Worm (Caenorhabditis elegans) whole organism, early embryonic: Measurements from ENCODE around the gene flor-1.

Source experiments
- B0310.2 ChIP-seq: sonication (generic microtip); optimal IDR thresholded peaks from 2 replicates; lab custom pipeline; 2016; ENCODE audit warnings: mild to moderate bottlenecking, missing genetic modification characterization, missing compliant biosample characterization
- F13C5.2 ChIP-seq: sonication (generic microtip); optimal IDR thresholded peaks from 2 replicates; lab custom pipeline; 2017; ENCODE audit warnings: mild to moderate bottlenecking, missing genetic modification characterization, inconsistent platforms, missing compliant biosample characterization
- aly-1 ChIP-seq: sonication (generic microtip); optimal IDR thresholded peaks from 2 replicates; lab custom pipeline; 2016; ENCODE audit warnings: missing genetic modification characterization, missing compliant biosample characterization
- ama-1 ChIP-seq: fragments of 150-350 bp; optimal IDR thresholded peaks from 2 replicates; lab custom pipeline; 2014
- ceh-13 ChIP-seq: fragments of 200-800 bp; sonication (Bioruptor generic); optimal IDR thresholded peaks from 2 replicates; lab custom pipeline; 2018; ENCODE audit warnings: mild to moderate bottlenecking, missing genetic modification characterization, missing compliant biosample characterization
- ceh-36 ChIP-seq: sonication (generic microtip); optimal IDR thresholded peaks from 2 replicates; lab custom pipeline; 2016; ENCODE audit warnings: missing genetic modification characterization, inconsistent platforms, missing compliant biosample characterization
- ets-7 ChIP-seq: sonication (generic microtip); optimal IDR thresholded peaks from 2 replicates; lab custom pipeline; 2016; ENCODE audit warnings: missing genotype, missing genetic modification characterization, missing compliant biosample characterization
- flt-1 ChIP-seq: fragments of 200-800 bp; sonication (Bioruptor generic); IDR thresholded peaks from 2 replicates; pipeline ENCODE4 v1.3.6; 2022; ENCODE audit warnings: missing genetic modification characterization, missing compliant biosample characterization
- hmbx-1 ChIP-seq: sonication (generic microtip); optimal IDR thresholded peaks from 2 replicates; lab custom pipeline; 2016; ENCODE audit warnings: mild to moderate bottlenecking, missing genetic modification characterization, missing compliant biosample characterization
- hmg-4 ChIP-seq: fragments of 200-800 bp; sonication (Bioruptor generic); optimal IDR thresholded peaks from 2 replicates; lab custom pipeline; 2018; ENCODE audit warnings: mild to moderate bottlenecking, missing genetic modification characterization, missing compliant biosample characterization
- hnd-1 ChIP-seq: sonication (generic microtip); optimal IDR thresholded peaks from 2 replicates; lab custom pipeline; 2016; ENCODE audit warnings: missing genetic modification characterization, missing compliant biosample characterization
- pes-1 ChIP-seq: fragments of 200-800 bp; sonication (Bioruptor generic); IDR thresholded peaks from 2 replicates; pipeline ENCODE4 v1.3.6; 2022; ENCODE audit warnings: missing genetic modification reagents, missing genetic modification characterization, missing compliant biosample characterization
- scrt-1 ChIP-seq: fragments of 200-800 bp; sonication (Bioruptor generic); IDR thresholded peaks from 2 replicates; pipeline ENCODE4 v1.3.6; 2022; ENCODE audit warnings: missing genetic modification characterization, missing compliant biosample characterization
- sea-1 ChIP-seq: fragments of 200-800 bp; sonication (Bioruptor generic); conservative IDR thresholded peaks from 2 replicates; pipeline ENCODE4 v1.3.6; 2022; ENCODE audit warnings: missing genetic modification characterization, missing compliant biosample characterization
- tbx-11 ChIP-seq: fragments of 200-800 bp; sonication (Bioruptor generic); IDR thresholded peaks from 2 replicates; pipeline ENCODE4 v1.3.6; 2022; ENCODE audit warnings: missing genetic modification characterization, missing compliant biosample characterization
- tbx-37 ChIP-seq: fragments of 200-800 bp; sonication (Bioruptor generic); conservative IDR thresholded peaks from 2 replicates; pipeline ENCODE4 v1.3.6; 2022; ENCODE audit warnings: missing genetic modification reagents, missing genetic modification characterization, missing compliant biosample characterization
- tra-4 ChIP-seq: sonication (generic microtip); optimal IDR thresholded peaks from 2 replicates; lab custom pipeline; 2017; ENCODE audit warnings: missing genetic modification characterization, missing compliant biosample characterization

Gene flor-1

DNA sequence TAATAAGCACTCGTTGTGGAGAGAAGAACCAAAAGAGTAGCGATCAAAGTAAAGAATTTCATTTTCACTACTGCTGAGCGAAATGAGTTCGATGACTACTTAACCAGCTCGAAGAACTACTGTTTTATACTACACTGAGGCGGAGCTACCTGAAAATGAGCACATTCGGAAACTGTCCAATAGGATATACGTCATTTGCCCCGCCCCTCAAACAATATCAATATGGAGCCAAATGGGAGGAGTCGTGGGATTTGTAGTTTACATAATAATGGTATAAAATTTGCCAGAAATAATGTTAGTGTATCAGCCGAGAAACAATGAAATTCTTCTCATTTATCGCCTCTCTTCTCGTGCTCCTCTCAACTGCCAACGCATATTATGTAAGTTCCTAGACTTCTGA lies 30.0 kb downstream of the flor-1 start, which contains the start of the genes C01G10.5 and C01G10.4:
TSS of gene C01G10.5 (minus strand) at position 101 of the 400 bp plus-strand sequence.
TSS of gene C01G10.4 (plus strand) at position 303 of the 400 bp plus-strand sequence.
- TF ChIP-seq tra-4 (tag; lab: Kevin White, UChicago), result no peak
- TF ChIP-seq tbx-11 (GFP tag; lab: Robert Waterston, UW), result no peak
- no peak for TF ChIP-seq tbx-37 (GFP tag; lab: Robert Waterston, UW)
- TF ChIP-seq scrt-1 (GFP tag; lab: Robert Waterston, UW), result no peak
- no peak for TF ChIP-seq hmg-4
- no peak for TF ChIP-seq pes-1 (GFP tag; lab: Robert Waterston, UW)
- no peak for TF ChIP-seq ama-1

DNA sequence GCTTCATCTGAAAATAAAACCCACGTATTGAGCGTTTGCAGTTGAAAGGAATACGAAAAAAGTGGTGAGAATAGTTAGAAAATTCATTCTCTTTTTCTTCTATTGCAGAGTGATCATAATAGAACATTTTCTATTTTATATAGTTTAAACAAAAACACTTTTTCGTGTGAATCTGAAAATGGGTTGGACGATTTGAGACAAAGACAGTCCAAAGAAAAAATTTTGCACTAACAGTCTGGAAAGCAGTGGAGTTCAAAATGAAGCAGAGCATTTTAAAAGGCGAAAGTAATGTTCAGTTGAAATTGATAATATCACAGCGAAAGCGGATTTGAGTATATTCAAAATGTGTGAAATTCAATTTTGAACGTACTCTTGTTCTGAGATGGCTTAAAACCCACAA lies 30.8 kb downstream of the flor-1 start, which contains the start of gene C01G10.18:
TSS of gene C01G10.18 (minus strand) at position 101 of the 400 bp plus-strand sequence.
- TF ChIP-seq B0310.2 (tag; lab: Kevin White, UChicago), result no peak
- no peak for TF ChIP-seq hmbx-1
- TF ChIP-seq F13C5.2 (tag; lab: Kevin White, UChicago), result no peak
- no peak for TF ChIP-seq tra-4 (tag; lab: Kevin White, UChicago)
- TF ChIP-seq sea-1 (GFP tag; lab: Robert Waterston, UW), result no peak
- no peak for TF ChIP-seq flt-1 (GFP tag; lab: Robert Waterston, UW)
- TF ChIP-seq ets-7 (tag; lab: Kevin White, UChicago), result no peak
- TF ChIP-seq hmg-4, result no peak
- TF ChIP-seq aly-1, result no peak
- no peak for TF ChIP-seq tbx-37 (GFP tag; lab: Robert Waterston, UW)
- TF ChIP-seq ceh-36 (tag; lab: Kevin White, UChicago), result no peak
- no peak for TF ChIP-seq scrt-1 (GFP tag; lab: Robert Waterston, UW)

DNA sequence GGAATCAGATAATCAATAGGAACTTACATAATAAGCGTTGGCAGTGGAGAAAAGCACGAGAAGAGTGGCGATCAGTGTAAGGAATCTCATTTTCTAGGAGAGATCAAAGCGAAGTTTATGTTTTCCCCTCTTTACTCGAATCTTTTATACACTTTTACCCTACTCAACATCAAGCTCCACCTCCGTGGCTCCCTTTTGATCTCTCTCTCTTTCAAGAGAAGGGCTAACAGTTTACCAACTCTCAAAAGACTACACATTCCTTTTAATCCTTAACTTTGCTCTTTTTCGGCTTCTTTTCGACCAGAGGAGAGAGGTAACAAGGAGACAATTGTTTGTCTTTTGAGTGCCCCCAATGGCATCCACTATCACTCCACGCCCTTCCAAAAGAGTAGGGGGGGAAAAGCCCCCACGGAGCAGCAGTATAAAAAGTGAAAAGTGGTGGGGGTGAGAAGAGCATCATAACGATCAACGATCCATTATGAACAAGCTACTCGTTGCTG lies 32.2 kb downstream of the flor-1 start, which contains the start of the genes C01G10.15 and C01G10.6:
TSS of gene C01G10.15 (minus strand) at position 101 of the 500 bp plus-strand sequence.
TSS of gene C01G10.6 (plus strand) at position 450 of the 500 bp plus-strand sequence.
- TF ChIP-seq scrt-1 (GFP tag; lab: Robert Waterston, UW) (no peak), tbx-11 (GFP tag; lab: Robert Waterston, UW) (no peak), F13C5.2 (tag; lab: Kevin White, UChicago) (no peak), ceh-36 (tag; lab: Kevin White, UChicago) (no peak), tra-4 (tag; lab: Kevin White, UChicago) (no peak), flt-1 (GFP tag; lab: Robert Waterston, UW) (no peak), hmg-4 (no peak), tbx-37 (GFP tag; lab: Robert Waterston, UW) (no peak), aly-1 (no peak), sea-1 (GFP tag; lab: Robert Waterston, UW) (no peak), pes-1 (GFP tag; lab: Robert Waterston, UW) (no peak), ets-7 (tag; lab: Kevin White, UChicago) (no peak), hnd-1 (tag; lab: Kevin White, UChicago) (no peak), hmbx-1 (no peak), ama-1 (no peak), ceh-13 (no peak), B0310.2 (tag; lab: Kevin White, UChicago) (no peak)

DNA sequence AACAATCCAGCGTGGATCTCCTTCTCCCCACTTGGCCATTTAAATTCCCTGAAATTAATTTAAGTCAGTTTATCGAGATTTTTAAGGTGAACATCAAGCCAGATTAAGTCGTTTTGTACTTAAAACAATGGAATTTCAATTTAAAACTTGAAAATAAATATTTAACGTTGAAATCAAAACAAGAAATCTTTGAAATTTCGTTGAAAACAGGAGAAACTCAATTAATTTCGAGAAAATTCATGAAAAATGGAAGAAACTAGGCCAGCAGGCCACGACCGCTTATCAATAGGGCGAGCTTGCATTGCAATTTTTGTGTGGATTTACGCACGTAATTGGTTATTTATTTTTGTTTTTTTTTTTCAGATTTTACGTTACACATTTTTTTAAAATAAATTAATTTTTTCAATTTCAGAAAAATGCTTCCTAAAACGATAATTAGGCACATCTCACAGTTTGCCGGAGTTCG lies 34.0 kb downstream of the flor-1 start, which contains the start of the genes ahsa-1 and C01G10.7:
TSS of gene ahsa-1 (minus strand) at position 51 of the 466 bp plus-strand sequence.
TSS of gene C01G10.7 (plus strand) at position 413 of the 466 bp plus-strand sequence.
- no peak for TF ChIP-seq ceh-13
- no peak for TF ChIP-seq aly-1
- TF ChIP-seq scrt-1 (GFP tag; lab: Robert Waterston, UW), result no peak
- TF ChIP-seq ama-1, result no peak
- TF ChIP-seq tbx-11 (GFP tag; lab: Robert Waterston, UW), result no peak
- peak; percentile 16 for TF ChIP-seq ets-7 (tag; lab: Kevin White, UChicago)
- TF ChIP-seq pes-1 (GFP tag; lab: Robert Waterston, UW), result peak; percentile 78
- 0 out of 2 replicates have a peak, but pooled peaks have one; percentile 24 for TF ChIP-seq flt-1 (GFP tag; lab: Robert Waterston, UW)
- TF ChIP-seq ceh-36 (tag; lab: Kevin White, UChicago), result no peak
- no peak for TF ChIP-seq tra-4 (tag; lab: Kevin White, UChicago)
- peak; percentile 64 for TF ChIP-seq F13C5.2 (tag; lab: Kevin White, UChicago)
- TF ChIP-seq hnd-1 (tag; lab: Kevin White, UChicago), result peak; percentile 10
- TF ChIP-seq B0310.2 (tag; lab: Kevin White, UChicago), result no peak
- peak; percentile 6 for TF ChIP-seq hmbx-1
- peak; percentile 70 for TF ChIP-seq tbx-37 (GFP tag; lab: Robert Waterston, UW)
- no peak for TF ChIP-seq hmg-4
- TF ChIP-seq sea-1 (GFP tag; lab: Robert Waterston, UW), result no peak

DNA sequence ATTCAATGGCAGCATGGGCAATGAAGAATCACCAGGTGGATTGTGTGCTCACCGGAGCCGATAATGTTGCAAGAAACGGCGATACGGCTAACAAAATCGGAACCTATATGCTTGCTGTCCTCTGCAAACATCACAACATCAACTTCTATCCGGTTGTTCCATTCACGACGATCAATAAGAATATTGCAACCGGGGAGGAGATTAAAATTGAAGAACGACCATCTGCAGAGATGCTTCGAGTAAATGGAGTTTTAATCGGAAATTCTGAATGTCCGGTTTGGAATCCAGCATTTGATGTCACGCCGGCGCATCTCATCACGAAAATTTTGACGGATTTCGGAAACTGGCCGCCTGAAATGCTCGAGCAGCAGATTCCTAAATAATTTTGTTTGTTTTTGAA lies 35.8 kb downstream of the flor-1 start:
- TF ChIP-seq ceh-13 (no peak), hmg-4 (no peak), tbx-11 (GFP tag; lab: Robert Waterston, UW) (no peak), flt-1 (GFP tag; lab: Robert Waterston, UW) (no peak), F13C5.2 (tag; lab: Kevin White, UChicago) (no peak), ama-1 (no peak), pes-1 (GFP tag; lab: Robert Waterston, UW) (no peak), hmbx-1 (no peak), sea-1 (GFP tag; lab: Robert Waterston, UW) (peak; percentile 62; the same call in 1 of the 2 replicates)

DNA sequence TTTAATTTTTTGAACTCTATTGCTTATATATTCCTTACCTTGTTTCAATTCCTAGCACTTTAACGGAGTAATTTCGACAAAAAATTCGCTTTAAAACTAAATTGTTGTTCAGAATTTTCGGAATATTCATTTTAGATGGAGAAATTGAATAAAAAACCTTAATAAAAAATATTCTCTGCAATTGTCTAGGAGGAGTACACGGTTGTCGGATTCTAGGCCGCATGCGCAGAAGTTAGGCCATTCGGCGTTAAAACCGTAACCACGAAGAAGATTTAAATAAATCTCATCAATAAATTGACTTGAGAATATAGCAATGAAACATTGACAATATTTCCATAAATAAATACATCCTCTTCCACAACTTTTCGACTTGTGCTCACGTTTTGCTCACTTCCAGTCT lies 37.1 kb downstream of the flor-1 start, which contains the start of the genes C01G10.10 and C01G10.9:
TSS of gene C01G10.10 (minus strand) at position 151 of the 400 bp plus-strand sequence.
TSS of gene C01G10.9 (plus strand) at position 240 of the 400 bp plus-strand sequence.
- TF ChIP-seq tbx-37 (GFP tag; lab: Robert Waterston, UW), result peak; percentile 60
- TF ChIP-seq tra-4 (tag; lab: Kevin White, UChicago), result peak; percentile 4
- peak; percentile 31 for TF ChIP-seq F13C5.2 (tag; lab: Kevin White, UChicago)
- TF ChIP-seq B0310.2 (tag; lab: Kevin White, UChicago), result no peak

DNA sequence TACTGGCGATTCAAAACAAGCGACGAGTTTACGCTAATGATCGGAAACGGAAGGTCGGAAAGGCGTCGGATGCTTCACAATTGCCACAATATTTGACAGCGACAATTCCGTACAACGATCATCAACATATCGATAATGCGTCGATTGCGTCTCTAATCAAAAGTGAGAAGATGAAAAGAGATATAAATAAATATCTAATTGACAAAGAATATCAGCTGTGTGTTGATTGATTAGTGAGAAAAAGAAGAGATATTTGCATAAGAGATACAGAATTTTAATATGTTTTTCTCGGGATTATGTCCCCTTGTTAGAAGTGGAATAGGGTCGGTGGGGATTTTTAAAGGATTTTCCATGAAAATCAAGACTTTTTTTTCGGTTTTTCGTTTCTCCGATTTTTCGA lies 40.9 kb downstream of the flor-1 start:
- no peak for TF ChIP-seq flt-1 (GFP tag; lab: Robert Waterston, UW)
- no peak for TF ChIP-seq pes-1 (GFP tag; lab: Robert Waterston, UW)
- no peak for TF ChIP-seq ama-1
- no peak for TF ChIP-seq ceh-36 (tag; lab: Kevin White, UChicago)
- no peak for TF ChIP-seq hnd-1 (tag; lab: Kevin White, UChicago)
- no peak for TF ChIP-seq tra-4 (tag; lab: Kevin White, UChicago)
- TF ChIP-seq ets-7 (tag; lab: Kevin White, UChicago), result no peak
- no peak for TF ChIP-seq ceh-13
- TF ChIP-seq B0310.2 (tag; lab: Kevin White, UChicago), result no peak
- TF ChIP-seq tbx-11 (GFP tag; lab: Robert Waterston, UW), result no peak
- no peak for TF ChIP-seq sea-1 (GFP tag; lab: Robert Waterston, UW)
- TF ChIP-seq aly-1, result no peak
- no peak for TF ChIP-seq F13C5.2 (tag; lab: Kevin White, UChicago)
- TF ChIP-seq hmbx-1, result no peak
- TF ChIP-seq scrt-1 (GFP tag; lab: Robert Waterston, UW), result no peak
- TF ChIP-seq hmg-4, result no peak
